Worm (Caenorhabditis elegans) whole organism, midembryonic: ENCODE results near the gene K12H6.2.
A peak's percentile ranks its signal among the peaks of the same experiment; 100 is the strongest.

Experiments
- T22C8.4 ChIP-seq: fragments of 200-800 bp; sonication (Bioruptor generic); IDR thresholded peaks from 2 replicates; pipeline ENCODE4 v1.3.6; 2022; ENCODE audit warnings: missing genetic modification characterization, missing compliant biosample characterization
- cog-1 ChIP-seq: sonication (generic microtip); optimal IDR thresholded peaks from 2 replicates; lab custom pipeline; 2016; ENCODE audit warnings: missing genetic modification characterization, missing compliant biosample characterization
- flt-1 ChIP-seq: fragments of 200-800 bp; sonication (Bioruptor generic); IDR thresholded peaks from 2 replicates; pipeline ENCODE4 v1.3.6; 2022; ENCODE audit warnings: missing genetic modification characterization, missing compliant biosample characterization
- klf-2 ChIP-seq: fragments of 200-800 bp; sonication (Bioruptor generic); conservative IDR thresholded peaks from 2 replicates; pipeline ENCODE4 v1.3.6; 2022; ENCODE audit warnings: missing genetic modification reagents, missing genetic modification characterization, missing compliant biosample characterization
- med-1 ChIP-seq: sonication (generic microtip); optimal IDR thresholded peaks from 2 replicates; lab custom pipeline; 2017; ENCODE audit warnings: missing genetic modification characterization, mild to moderate bottlenecking, missing compliant biosample characterization, antibody characterized with exemption, missing genetic modification reagents; ENCODE audit not compliant: insufficient read depth
- ref-1 ChIP-seq: fragments of 200-800 bp; sonication (Bioruptor generic); conservative IDR thresholded peaks from 2 replicates; pipeline ENCODE4 v1.3.6; 2022; ENCODE audit warnings: missing genetic modification reagents, missing genetic modification characterization, missing compliant biosample characterization
- tab-1 ChIP-seq: fragments of 200-800 bp; sonication (Bioruptor generic); IDR thresholded peaks from 2 replicates; pipeline ENCODE4 v1.3.6; 2022; ENCODE audit warnings: missing genetic modification characterization, missing compliant biosample characterization
- ztf-23 ChIP-seq: fragments of 200-800 bp; sonication (Bioruptor generic); IDR thresholded peaks from 2 replicates; pipeline ENCODE4 v1.3.6; 2022; ENCODE audit warnings: missing genetic modification reagents, missing genetic modification characterization, missing compliant biosample characterization
- ztf-29 ChIP-seq: fragments of 200-800 bp; sonication (Bioruptor generic); IDR thresholded peaks from 2 replicates; pipeline ENCODE4 v1.3.6; 2022; ENCODE audit warnings: missing genetic modification reagents, missing genetic modification characterization, missing compliant biosample characterization

The K12H6.2 gene

ce11 chrII:2815017-2815416 lies 327 bp downstream of the K12H6.2 start:
- TF ChIP-seq flt-1 (GFP tag; lab: Robert Waterston, UW) (no peak), ztf-29 (GFP tag; lab: Robert Waterston, UW) (no peak), klf-2 (GFP tag; lab: Robert Waterston, UW) (no peak), cog-1 (tag; lab: Kevin White, UChicago) (no peak), med-1 (GFP tag; lab: Kevin White, UChicago) (no peak), T22C8.4 (no peak), tab-1 (no peak), ztf-23 (GFP tag; lab: Robert Waterston, UW) (no peak), ref-1 (no peak)

ce11 chrII:2807674-2808206 lies 7.6 kb downstream of the K12H6.2 start, which contains the start of gene K12H6.12:
K12H6.12 (plus strand) TSS chrII:2808156.
- no peak for TF ChIP-seq ztf-29 (GFP tag; lab: Robert Waterston, UW)
- TF ChIP-seq flt-1 (GFP tag; lab: Robert Waterston, UW) = no peak
- TF ChIP-seq T22C8.4 = no peak
- TF ChIP-seq cog-1 (tag; lab: Kevin White, UChicago) = no peak
- no peak for TF ChIP-seq med-1 (GFP tag; lab: Kevin White, UChicago)
- no peak for TF ChIP-seq tab-1

- TF ChIP-seq tab-1 (no peak), flt-1 (GFP tag; lab: Robert Waterston, UW) (no peak), ztf-29 (GFP tag; lab: Robert Waterston, UW) (no peak), T22C8.4 (no peak), med-1 (GFP tag; lab: Kevin White, UChicago) (no peak), ref-1 (no peak), ztf-23 (GFP tag; lab: Robert Waterston, UW) (no peak), cog-1 (tag; lab: Kevin White, UChicago) (no peak), klf-2 (GFP tag; lab: Robert Waterston, UW) (no peak)
These were observed 9.8 kb downstream of the K12H6.2 start for ce11 chrII:2805566-2805965.

ce11 chrII:2804949-2805348 lies 10.4 kb downstream of the K12H6.2 start:
- no peak for TF ChIP-seq ref-1
- no peak for TF ChIP-seq tab-1
- TF ChIP-seq ztf-29 (GFP tag; lab: Robert Waterston, UW) = no peak
- TF ChIP-seq cog-1 (tag; lab: Kevin White, UChicago) = no peak
- TF ChIP-seq klf-2 (GFP tag; lab: Robert Waterston, UW) = no peak
- no peak for TF ChIP-seq T22C8.4
- no peak for TF ChIP-seq med-1 (GFP tag; lab: Kevin White, UChicago)
- TF ChIP-seq flt-1 (GFP tag; lab: Robert Waterston, UW) = no peak
- no peak for TF ChIP-seq ztf-23 (GFP tag; lab: Robert Waterston, UW)

ce11 chrII:2804245-2804644 lies 11.1 kb downstream of the K12H6.2 start:
- TF ChIP-seq cog-1 (tag; lab: Kevin White, UChicago) (no peak), tab-1 (no peak), ref-1 (no peak), klf-2 (GFP tag; lab: Robert Waterston, UW) (no peak), ztf-23 (GFP tag; lab: Robert Waterston, UW) (no peak), flt-1 (GFP tag; lab: Robert Waterston, UW) (no peak), T22C8.4 (no peak), ztf-29 (GFP tag; lab: Robert Waterston, UW) (no peak), med-1 (GFP tag; lab: Kevin White, UChicago) (no peak)

- TF ChIP-seq ref-1 (no peak), ztf-29 (GFP tag; lab: Robert Waterston, UW) (no peak), klf-2 (GFP tag; lab: Robert Waterston, UW) (no peak), cog-1 (tag; lab: Kevin White, UChicago) (no peak), tab-1 (no peak), ztf-23 (GFP tag; lab: Robert Waterston, UW) (no peak), flt-1 (GFP tag; lab: Robert Waterston, UW) (no peak), med-1 (GFP tag; lab: Kevin White, UChicago) (no peak), T22C8.4 (no peak)
These were observed 12.3 kb downstream of the K12H6.2 start for ce11 chrII:2802804-2803586.

- TF ChIP-seq T22C8.4 (no peak), cog-1 (tag; lab: Kevin White, UChicago) (no peak), tab-1 (no peak), klf-2 (GFP tag; lab: Robert Waterston, UW) (no peak), ref-1 (no peak), ztf-29 (GFP tag; lab: Robert Waterston, UW) (no peak), ztf-23 (GFP tag; lab: Robert Waterston, UW) (no peak)
These were observed 13.6 kb downstream of the K12H6.2 start for ce11 chrII:2801764-2802163.

ce11 chrII:2800550-2801233 lies 14.7 kb downstream of the K12H6.2 start, which contains the start of gene nhr-119:
nhr-119 (minus strand) TSS chrII:2800600.
- TF ChIP-seq cog-1 (tag; lab: Kevin White, UChicago) (peak; percentile 10), med-1 (GFP tag; lab: Kevin White, UChicago) (no peak)

ce11 chrII:2797951-2798350 lies 17.4 kb downstream of the K12H6.2 start:
- TF ChIP-seq ref-1 (no peak), ztf-23 (GFP tag; lab: Robert Waterston, UW) (no peak), T22C8.4 (no peak), ztf-29 (GFP tag; lab: Robert Waterston, UW) (no peak), cog-1 (tag; lab: Kevin White, UChicago) (no peak), med-1 (GFP tag; lab: Kevin White, UChicago) (no peak), tab-1 (no peak), klf-2 (GFP tag; lab: Robert Waterston, UW) (no peak), flt-1 (GFP tag; lab: Robert Waterston, UW) (no peak)
